Worm (Caenorhabditis elegans) whole organism, L1 larva: ENCODE measurements around the gene basl-1.

ENCODE experiments used
- C04F5.9 ChIP-seq: sonication (generic microtip); optimal IDR thresholded peaks from 2 replicates; lab custom pipeline; 2016; ENCODE audit warnings: missing genetic modification characterization, missing compliant biosample characterization
- C16A3.4 ChIP-seq: fragments of 150-350 bp; optimal IDR thresholded peaks from 2 replicates; lab custom pipeline; 2014; ENCODE audit warnings: missing biosample characterization, missing genetic modification characterization
- C34B4.2 ChIP-seq: sonication (generic microtip); optimal IDR thresholded peaks from 2 replicates; lab custom pipeline; 2017; ENCODE audit warnings: mild to moderate bottlenecking, missing genetic modification characterization, missing compliant biosample characterization
- F16B12.6 ChIP-seq: fragments of 150-350 bp; optimal IDR thresholded peaks from 2 replicates; lab custom pipeline; 2014; ENCODE audit warnings: missing biosample characterization, missing genetic modification characterization
- Y116A8C.19 ChIP-seq: sonication (generic microtip); optimal IDR thresholded peaks from 2 replicates; lab custom pipeline; 2016; ENCODE audit warnings: missing compliant biosample characterization, missing genetic modification characterization, borderline replicate concordance
- alr-1 ChIP-seq: fragments of 200-800 bp; sonication (Bioruptor generic); optimal IDR thresholded peaks from 2 replicates; lab custom pipeline; 2018; ENCODE audit warnings: borderline replicate concordance, mild to moderate bottlenecking, missing genetic modification characterization, missing compliant biosample characterization
- ama-1 ChIP-seq: fragments of 150-350 bp; optimal IDR thresholded peaks from 2 replicates; lab custom pipeline; 2014
- blmp-1 ChIP-seq: fragments of 150-350 bp; optimal IDR thresholded peaks from 2 replicates; lab custom pipeline; 2014; ENCODE audit warnings: missing biosample characterization, missing genetic modification characterization
- ceh-8 ChIP-seq: fragments of 200-800 bp; sonication (Bioruptor generic); optimal IDR thresholded peaks from 2 replicates; lab custom pipeline; 2018; ENCODE audit warnings: mild to moderate bottlenecking, missing genetic modification characterization, moderate library complexity, missing compliant biosample characterization
- ceh-88 ChIP-seq: fragments of 200-800 bp; sonication (Bioruptor generic); IDR thresholded peaks from 2 replicates; pipeline ENCODE4 v1.3.6; 2022; ENCODE audit warnings: missing genetic modification characterization, missing compliant biosample characterization
- ceh-90 ChIP-seq: sonication (generic microtip); optimal IDR thresholded peaks from 2 replicates; lab custom pipeline; 2016; ENCODE audit warnings: missing genetic modification characterization, missing compliant biosample characterization
- dpl-1 ChIP-seq, 3 experiments: fragments of 150-350 bp in 2 of 3; sonication (generic microtip) in 1 of 3; optimal IDR thresholded peaks; 2 replicates each; lab custom pipeline; 2014 to 2017; ENCODE audit warnings: missing biosample characterization in 3 of 3, missing genetic modification characterization in 3 of 3, missing genetic modification reagents in 3 of 3
- dsc-1 ChIP-seq: sonication (generic microtip); optimal IDR thresholded peaks from 2 replicates; lab custom pipeline; 2016; ENCODE audit warnings: mild to moderate bottlenecking, missing genetic modification characterization, missing compliant biosample characterization
- efl-1 ChIP-seq, 4 experiments: fragments of 150-350 bp; optimal IDR thresholded peaks in 3 of 4; peaks in 1 of 4; 1 replicate in 1 of 4; 2 replicates in 3 of 4; lab custom pipeline; 2014; ENCODE audit warnings: missing biosample characterization in 2 of 4, missing genetic modification characterization in 2 of 4, missing genetic modification reagents in 2 of 4
- egl-13 ChIP-seq: sonication (generic microtip); optimal IDR thresholded peaks from 2 replicates; lab custom pipeline; 2016; ENCODE audit warnings: missing genotype, missing genetic modification reagents, missing genetic modification characterization, missing compliant biosample characterization
- elt-3 ChIP-seq, 6 experiments: fragments of 150-350 bp in 1 of 6; sonication (generic microtip); optimal IDR thresholded peaks; 2 replicates each; lab custom pipeline; 2017 to 2018; ENCODE audit warnings: missing biosample characterization in 6 of 6, missing genetic modification characterization in 6 of 6, inconsistent platforms in 1 of 6
- ets-5 ChIP-seq: fragments of 200-800 bp; sonication (Bioruptor generic); IDR thresholded peaks from 2 replicates; pipeline ENCODE4 v1.3.6; 2022; ENCODE audit warnings: missing genetic modification characterization, missing compliant biosample characterization
- fkh-10 ChIP-seq: sonication (generic microtip); optimal IDR thresholded peaks from 2 replicates; lab custom pipeline; 2017; ENCODE audit warnings: missing biosample characterization, missing genetic modification reagents, missing genetic modification characterization
- grh-1 ChIP-seq: fragments of 200-800 bp; sonication (Bioruptor generic); IDR thresholded peaks from 2 replicates; pipeline ENCODE4 v1.3.6; 2022; ENCODE audit warnings: missing genetic modification reagents, missing genetic modification characterization, missing compliant biosample characterization
- isw-1 ChIP-seq: fragments of 200-800 bp; sonication (Bioruptor generic); IDR thresholded peaks from 2 replicates; pipeline ENCODE4 v1.3.6; 2022; ENCODE audit warnings: missing genetic modification characterization, missing compliant biosample characterization
- jun-1 ChIP-seq: fragments of 150-350 bp; optimal IDR thresholded peaks from 2 replicates; lab custom pipeline; 2014; ENCODE audit warnings: missing biosample characterization, missing genetic modification reagents, missing genetic modification characterization
- lin-13 ChIP-seq: fragments of 150-350 bp; optimal IDR thresholded peaks from 2 replicates; lab custom pipeline; 2014; ENCODE audit warnings: missing biosample characterization, missing genetic modification reagents, missing genetic modification characterization
- lin-14 ChIP-seq: fragments of 200-800 bp; sonication (Bioruptor generic); optimal IDR thresholded peaks from 2 replicates; lab custom pipeline; 2018; ENCODE audit warnings: mild to moderate bottlenecking, missing genetic modification characterization, moderate library complexity, missing compliant biosample characterization
- lin-15B ChIP-seq: fragments of 150-350 bp; sonication (generic microtip); optimal IDR thresholded peaks from 3 replicates; lab custom pipeline; 2014; ENCODE audit warnings: missing biosample characterization, missing genetic modification characterization
- lin-35 ChIP-seq, 2 experiments: fragments of 150-350 bp; optimal IDR thresholded peaks; 2 replicates each; lab custom pipeline; 2014; ENCODE audit warnings: missing biosample characterization in 2 of 2, missing genetic modification characterization in 2 of 2, missing genetic modification reagents in 2 of 2
- lin-39 ChIP-seq: fragments of 150-350 bp; optimal IDR thresholded peaks from 2 replicates; lab custom pipeline; 2014; ENCODE audit warnings: missing biosample characterization, missing genetic modification reagents, missing genetic modification characterization
- lir-3 ChIP-seq: sonication (generic microtip); optimal IDR thresholded peaks from 2 replicates; lab custom pipeline; 2016; ENCODE audit warnings: mild to moderate bottlenecking, missing genetic modification characterization, moderate library complexity, missing compliant biosample characterization; ENCODE audit not compliant: poor library complexity
- mab-9 ChIP-seq: fragments of 200-800 bp; sonication (Bioruptor generic); IDR thresholded peaks from 2 replicates; pipeline ENCODE4 v1.3.6; 2022; ENCODE audit warnings: missing genetic modification reagents, missing genetic modification characterization, missing compliant biosample characterization
- mef-2 ChIP-seq: fragments of 150-350 bp; optimal IDR thresholded peaks from 2 replicates; lab custom pipeline; 2014; ENCODE audit warnings: missing biosample characterization, missing genetic modification characterization
- mep-1 ChIP-seq: fragments of 150-350 bp; optimal IDR thresholded peaks from 2 replicates; lab custom pipeline; 2014; ENCODE audit warnings: missing biosample characterization, missing genetic modification characterization
- nhr-11 ChIP-seq: fragments of 150-350 bp; optimal IDR thresholded peaks from 2 replicates; lab custom pipeline; 2014; ENCODE audit warnings: missing biosample characterization, missing genetic modification characterization
- nhr-12 ChIP-seq: sonication (generic microtip); optimal IDR thresholded peaks from 2 replicates; lab custom pipeline; 2017; ENCODE audit warnings: missing biosample characterization, missing genetic modification characterization
- nhr-19 ChIP-seq: fragments of 200-800 bp; sonication (Bioruptor generic); conservative IDR thresholded peaks from 2 replicates; pipeline ENCODE4 v1.3.6; 2022; ENCODE audit warnings: missing genetic modification characterization, missing compliant biosample characterization
- nhr-20 ChIP-seq: sonication (generic microtip); optimal IDR thresholded peaks from 2 replicates; lab custom pipeline; 2016; ENCODE audit warnings: mild to moderate bottlenecking, missing genetic modification characterization, missing compliant biosample characterization
- nhr-28 ChIP-seq: fragments of 150-350 bp; optimal IDR thresholded peaks from 2 replicates; lab custom pipeline; 2014; ENCODE audit warnings: missing biosample characterization, missing genetic modification characterization
- nhr-47 ChIP-seq: sonication (generic microtip); optimal IDR thresholded peaks from 2 replicates; lab custom pipeline; 2016; ENCODE audit warnings: mild to moderate bottlenecking, missing genetic modification characterization, moderate library complexity, missing compliant biosample characterization
- nhr-76 ChIP-seq: sonication (generic microtip); optimal IDR thresholded peaks from 2 replicates; lab custom pipeline; 2017; ENCODE audit warnings: missing biosample characterization, missing genetic modification characterization
- nhr-77 ChIP-seq: fragments of 150-350 bp; optimal IDR thresholded peaks from 2 replicates; lab custom pipeline; 2014; ENCODE audit warnings: missing biosample characterization, missing genetic modification characterization
- nhr-84 ChIP-seq: sonication (generic microtip); optimal IDR thresholded peaks from 2 replicates; lab custom pipeline; 2017; ENCODE audit warnings: missing biosample characterization, missing genetic modification characterization
- nhr-90 ChIP-seq: sonication (generic microtip); optimal IDR thresholded peaks from 2 replicates; lab custom pipeline; 2016; ENCODE audit warnings: mild to moderate bottlenecking, missing genetic modification characterization, missing compliant biosample characterization; ENCODE audit not compliant: poor library complexity
- pag-3 ChIP-seq: sonication (generic microtip); optimal IDR thresholded peaks from 2 replicates; lab custom pipeline; 2017; ENCODE audit warnings: missing genetic modification characterization, mild to moderate bottlenecking, missing compliant biosample characterization, antibody characterized with exemption, borderline replicate concordance; ENCODE audit not compliant: insufficient read depth
- pax-3 ChIP-seq: fragments of 200-800 bp; sonication (Bioruptor generic); optimal IDR thresholded peaks from 2 replicates; lab custom pipeline; 2018; ENCODE audit warnings: mild to moderate bottlenecking, missing genetic modification characterization, moderate library complexity, missing compliant biosample characterization
- rnt-1 ChIP-seq: sonication (generic microtip); optimal IDR thresholded peaks from 2 replicates; lab custom pipeline; 2016; ENCODE audit warnings: mild to moderate bottlenecking, missing genetic modification characterization, moderate library complexity, missing compliant biosample characterization
- skn-1 ChIP-seq: fragments of 150-350 bp; optimal IDR thresholded peaks from 2 replicates; lab custom pipeline; 2014; ENCODE audit warnings: missing biosample characterization, missing genetic modification characterization
- snpc-4 ChIP-seq: fragments of 150-350 bp; optimal IDR thresholded peaks from 2 replicates; lab custom pipeline; 2014; ENCODE audit warnings: missing biosample characterization, missing genetic modification characterization
- snu-23 ChIP-seq: sonication (generic microtip); optimal IDR thresholded peaks from 2 replicates; lab custom pipeline; 2016; ENCODE audit warnings: missing genetic modification characterization, missing compliant biosample characterization
- sox-4 ChIP-seq: sonication (generic microtip); optimal IDR thresholded peaks from 2 replicates; lab custom pipeline; 2016; ENCODE audit warnings: missing genetic modification characterization, missing compliant biosample characterization
- unc-30 ChIP-seq: sonication (generic microtip); optimal IDR thresholded peaks from 2 replicates; lab custom pipeline; 2017; ENCODE audit warnings: missing biosample characterization, missing genetic modification characterization
- unc-62 ChIP-seq: fragments of 150-350 bp; optimal IDR thresholded peaks from 2 replicates; lab custom pipeline; 2014; ENCODE audit warnings: missing biosample characterization, missing genetic modification reagents, missing genetic modification characterization
- xbp-1 ChIP-seq: sonication (generic microtip); optimal IDR thresholded peaks from 2 replicates; lab custom pipeline; 2016; ENCODE audit warnings: missing genetic modification characterization, missing compliant biosample characterization
- zag-1 ChIP-seq: fragments of 150-350 bp; optimal IDR thresholded peaks from 2 replicates; lab custom pipeline; 2014; ENCODE audit warnings: missing biosample characterization, missing genetic modification characterization
- zip-4 ChIP-seq: fragments of 200-800 bp; sonication (Bioruptor generic); optimal IDR thresholded peaks from 2 replicates; lab custom pipeline; 2018; ENCODE audit warnings: mild to moderate bottlenecking, missing genetic modification characterization, moderate library complexity, missing compliant biosample characterization
- ztf-11 ChIP-seq, 2 experiments: sonication (generic microtip); optimal IDR thresholded peaks; 2 replicates each; lab custom pipeline; 2016 to 2017; ENCODE audit warnings: missing genetic modification characterization in 2 of 2, missing biosample characterization in 1 of 2, missing compliant biosample characterization in 1 of 2

Gene basl-1

DNA sequence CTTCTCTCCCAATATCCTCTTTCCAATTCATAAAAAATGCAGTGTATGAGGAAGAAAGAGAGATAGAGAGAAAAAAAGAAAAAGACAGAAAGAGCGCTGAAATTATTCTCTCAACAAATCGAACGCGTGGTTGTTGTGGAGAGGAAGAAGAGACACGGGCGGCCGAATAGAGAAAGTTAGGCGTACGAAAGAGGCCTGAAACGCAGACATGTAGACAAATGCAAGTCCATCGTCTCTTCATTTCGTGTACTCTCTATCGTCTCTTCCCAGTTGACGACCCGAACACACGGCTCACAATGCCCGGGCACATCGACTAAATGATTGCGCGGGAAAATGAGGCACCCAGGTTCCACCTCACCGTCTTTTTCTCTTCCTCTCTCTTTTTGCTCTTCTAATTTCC is 6.5 kb downstream of the basl-1 start (continued):
- TF ChIP-seq nhr-90 (tag; lab: Kevin White, UChicago): peak; percentile 2
- peak; percentile 30 for TF ChIP-seq nhr-11 (tag; lab: Kevin White, UChicago)
- TF ChIP-seq nhr-28 (tag; lab: Kevin White, UChicago): no peak
- TF ChIP-seq ets-5: no peak
- TF ChIP-seq nhr-84 (tag; lab: Kevin White, UChicago): no peak
- no peak for TF ChIP-seq unc-30 (tag; lab: Kevin White, UChicago)
- no peak for TF ChIP-seq grh-1 (GFP tag; lab: Robert Waterston, UW)
- TF ChIP-seq alr-1 (tag; lab: Kevin White, UChicago): no peak
- TF ChIP-seq elt-3 (tag; optimal IDR thresholded peaks at IDR 0.05; lab: Kevin White, UChicago): peak in 2 of 6 experiments; percentile 4 to 5
- no peak for TF ChIP-seq pag-3
- TF ChIP-seq snu-23 (GFP tag; lab: Kevin White, UChicago): peak; percentile 69
- no peak; the same call in 1 of the 2 replicates for TF ChIP-seq ceh-88 (GFP tag; lab: Robert Waterston, UW)
- TF ChIP-seq nhr-77: peak; percentile 59
- TF ChIP-seq lin-15B: no peak
- TF ChIP-seq nhr-19 (GFP tag; lab: Robert Waterston, UW): peak; percentile 44
- peak; percentile 71 for TF ChIP-seq nhr-47 (tag; lab: Kevin White, UChicago)
- no peak for TF ChIP-seq C34B4.2 (tag; lab: Kevin White, UChicago)
- no peak for TF ChIP-seq fkh-10 (GFP tag; lab: Kevin White, UChicago)
- TF ChIP-seq rnt-1: peak; percentile 72
- no peak for TF ChIP-seq ceh-8 (GFP tag; lab: Kevin White, UChicago)
- no peak for TF ChIP-seq sox-4
- TF ChIP-seq nhr-20: peak; percentile 62
- no peak for TF ChIP-seq Y116A8C.19
- peak; percentile 40 for TF ChIP-seq snpc-4 (tag; lab: Kevin White, UChicago)
- peak; percentile 33 for TF ChIP-seq mef-2
- TF ChIP-seq mab-9 (GFP tag; lab: Robert Waterston, UW): no peak
- TF ChIP-seq blmp-1 (tag; lab: Kevin White, UChicago): peak; percentile 67
- peak; percentile 24 for TF ChIP-seq mep-1 (tag; lab: Kevin White, UChicago)
- peak; percentile 60 for TF ChIP-seq dsc-1 (tag; lab: Kevin White, UChicago)
- no peak for TF ChIP-seq nhr-12 (tag; lab: Kevin White, UChicago)
- no peak for TF ChIP-seq ztf-11 (tag; optimal IDR thresholded peaks at IDR 0.05; lab: Kevin White, UChicago)
- TF ChIP-seq skn-1 (tag; lab: Kevin White, UChicago): peak; percentile 64
- TF ChIP-seq dpl-1 (GFP tag; optimal IDR thresholded peaks at IDR 0.05; lab: Kevin White, UChicago): peak; percentile 2 to 26 (median 12)
- TF ChIP-seq C16A3.4: no peak
- TF ChIP-seq pax-3 (tag; lab: Kevin White, UChicago): peak; percentile 22
- TF ChIP-seq lin-13 (GFP tag; lab: Kevin White, UChicago): no peak
- TF ChIP-seq zag-1: no peak
- peak; percentile 62 to 67 for TF ChIP-seq lin-35 (GFP tag; optimal IDR thresholded peaks at IDR 0.05; lab: Kevin White, UChicago)
- TF ChIP-seq unc-62 (GFP tag; lab: Kevin White, UChicago): no peak
- TF ChIP-seq ceh-90: no peak
- peak; percentile 30 for TF ChIP-seq xbp-1 (tag; lab: Kevin White, UChicago)
- no peak for TF ChIP-seq zip-4 (GFP tag; lab: Kevin White, UChicago)
- TF ChIP-seq ama-1 (lab: Kevin White, UChicago): no peak
- TF ChIP-seq lin-14: peak; percentile 98
- no peak for TF ChIP-seq nhr-76 (tag; lab: Kevin White, UChicago)
- peak; percentile 63 for TF ChIP-seq jun-1 (tag; lab: Kevin White, UChicago)
- TF ChIP-seq efl-1 (optimal IDR thresholded peaks at IDR 0.05; lab: Kevin White, UChicago): peak; percentile 63 to 75
- TF ChIP-seq efl-1 (GFP tag; optimal IDR thresholded peaks at IDR 0.05 in 1 of 2; lab: Kevin White, UChicago): peak; percentile 42 to 93
- no peak for TF ChIP-seq F16B12.6
- no peak for TF ChIP-seq lir-3 (tag; lab: Kevin White, UChicago)
- no peak for TF ChIP-seq lin-39 (tag; lab: Kevin White, UChicago)
- no peak for TF ChIP-seq C04F5.9 (tag; lab: Kevin White, UChicago)
- peak; percentile 70 for TF ChIP-seq egl-13 (tag; lab: Kevin White, UChicago)
- TF ChIP-seq isw-1 (GFP tag; lab: Robert Waterston, UW): peak; percentile 26; the same call in 1 of the 2 replicates
